Fruit fly (Drosophila melanogaster) whole organism, wandering third instar larva: ENCODE results near the gene CG42512.

Experiments used
- Dfd ChIP-seq: fragments of >200 bp; optimal IDR thresholded peaks from 2 replicates; lab custom pipeline; 2017; ENCODE audit warnings: missing biosample characterization, missing genetic modification characterization
- Jra ChIP-seq: sonication (Bioruptor generic); optimal IDR thresholded peaks from 2 replicates; lab custom pipeline; 2016; ENCODE audit warnings: missing biosample characterization, missing genetic modification characterization
- Rel ChIP-seq, 2 experiments: fragments of 200-800 bp; sonication (Bioruptor generic) in 1 of 2; optimal IDR thresholded peaks; 2 replicates in 1 of 2; 3 replicates in 1 of 2; lab custom pipeline; 2016 to 2019; ENCODE audit warnings: mild to moderate bottlenecking in 2 of 2, missing biosample characterization in 2 of 2, missing genetic modification characterization in 2 of 2, moderate library complexity in 1 of 2
- Vsx2 ChIP-seq: fragments of 200-300, 225-300 bp; sonication (Bioruptor generic); optimal IDR thresholded peaks from 2 replicates; lab custom pipeline; 2018; ENCODE audit warnings: missing biosample characterization, missing genetic modification characterization; ENCODE audit not compliant: partially characterized antibody
- br ChIP-seq: fragments of 200-800 bp; sonication (Bioruptor generic); optimal IDR thresholded peaks from 2 replicates; lab custom pipeline; 2016; ENCODE audit warnings: missing biosample characterization, missing genetic modification characterization
- ey ChIP-seq: fragments of 200-800 bp; sonication (Bioruptor generic); optimal IDR thresholded peaks from 2 replicates; lab custom pipeline; 2016; ENCODE audit warnings: missing biosample characterization, missing genetic modification characterization
- fru ChIP-seq: fragments of 200-800 bp; sonication (Bioruptor generic); optimal IDR thresholded peaks from 3 replicates; lab custom pipeline; 2016; ENCODE audit warnings: missing biosample characterization, mild to moderate bottlenecking, missing genetic modification characterization
- pan ChIP-seq: fragments of >200 bp; optimal IDR thresholded peaks from 2 replicates; lab custom pipeline; 2017
- sv ChIP-seq: fragments of 200-800 bp; sonication (Bioruptor generic); optimal IDR thresholded peaks from 3 replicates; lab custom pipeline; 2016; ENCODE audit warnings: missing biosample characterization, missing genetic modification characterization
- usp ChIP-seq: fragments of >200 bp; optimal IDR thresholded peaks from 2 replicates; lab custom pipeline; 2017; ENCODE audit warnings: missing biosample characterization, missing genetic modification characterization

dm6 chrX:16655724-16656235 lies 4.6 kb downstream of the CG42512 start:
- TF ChIP-seq sv (no peak), fru (GFP tag; lab: Kevin White, UChicago) (no peak), Vsx2 (GFP tag; lab: Kevin White, UChicago) (no peak), Dfd (GFP tag; lab: Kevin White, UChicago) (no peak), pan (lab: Kevin White, UChicago) (no peak), ey (GFP tag; lab: Kevin White, UChicago) (no peak), usp (GFP tag; lab: Kevin White, UChicago) (no peak), Rel (GFP tag; optimal IDR thresholded peaks at IDR 0.05; lab: Kevin White, UChicago) (no peak), Rel (tag; optimal IDR thresholded peaks at IDR 0.05; lab: Kevin White, UChicago) (peak; percentile 48), br (GFP tag; lab: Kevin White, UChicago) (no peak), Jra (GFP tag; lab: Kevin White, UChicago) (no peak)
